Worm (Caenorhabditis elegans) whole organism, young adult: ENCODE measurements around the gene srw-59.
"Not testable (repeated sequence)": the region's sequence is repeated elsewhere in the genome, so short reads cannot be mapped to it uniquely, and the experiment has no call there.

Experiments used
- F52B5.7 ChIP-seq: sonication (generic microtip); optimal IDR thresholded peaks from 2 replicates; lab custom pipeline; 2016; ENCODE audit warnings: mild to moderate bottlenecking, missing genetic modification characterization, missing compliant biosample characterization
- K11D2.4 ChIP-seq: fragments of 200-800 bp; sonication (Bioruptor generic); IDR thresholded peaks from 2 replicates; pipeline ENCODE4 v1.3.6; 2022; ENCODE audit warnings: missing genetic modification reagents, missing genetic modification characterization, missing compliant biosample characterization
- T26A5.8 ChIP-seq: sonication (generic microtip); optimal IDR thresholded peaks from 2 replicates; lab custom pipeline; 2016; ENCODE audit warnings: missing genetic modification characterization, missing compliant biosample characterization
- Y67H2A.10 ChIP-seq: fragments of 200-800 bp; sonication (Bioruptor generic); conservative IDR thresholded peaks from 2 replicates; pipeline ENCODE4 v1.3.6; 2022; ENCODE audit warnings: missing genetic modification reagents, missing genetic modification characterization, missing compliant biosample characterization
- ZK185.1 ChIP-seq: sonication (generic microtip); optimal IDR thresholded peaks from 2 replicates; lab custom pipeline; 2016; ENCODE audit warnings: mild to moderate bottlenecking, missing genetic modification characterization, missing compliant biosample characterization; ENCODE audit not compliant: poor library complexity, severe bottlenecking
- attf-5 ChIP-seq: fragments of 200-800 bp; sonication (Bioruptor generic); optimal IDR thresholded peaks from 2 replicates; lab custom pipeline; 2018; ENCODE audit warnings: mild to moderate bottlenecking, missing genetic modification characterization, missing compliant biosample characterization
- ccch-3 ChIP-seq: fragments of 200-800 bp; sonication (Bioruptor generic); optimal IDR thresholded peaks from 2 replicates; lab custom pipeline; 2018; ENCODE audit warnings: mild to moderate bottlenecking, missing genetic modification characterization, missing compliant biosample characterization
- ceh-58 ChIP-seq: fragments of 200-800 bp; sonication (Bioruptor generic); IDR thresholded peaks from 2 replicates; pipeline ENCODE4 v1.3.6; 2022; ENCODE audit warnings: missing genetic modification characterization, missing compliant biosample characterization
- him-1 ChIP-seq: sonication (generic microtip); optimal IDR thresholded peaks from 2 replicates; lab custom pipeline; 2016; ENCODE audit warnings: missing genotype, missing genetic modification reagents, missing genetic modification characterization, missing compliant biosample characterization
- lin-26 ChIP-seq: fragments of 200-800 bp; sonication (Bioruptor generic); IDR thresholded peaks from 2 replicates; pipeline ENCODE4 v1.3.6; 2022; ENCODE audit warnings: missing genetic modification reagents, missing genetic modification characterization, missing compliant biosample characterization
- lin-35 ChIP-seq, 3 experiments: fragments of 150-350 bp in 2 of 3; sonication (generic microtip) in 1 of 3; optimal IDR thresholded peaks; 2 replicates each; lab custom pipeline; 2014 to 2018; ENCODE audit warnings: missing biosample characterization in 3 of 3, missing genetic modification characterization in 3 of 3, missing genetic modification reagents in 3 of 3
- lin-54 ChIP-seq: fragments of 200-800 bp; sonication (Bioruptor generic); optimal IDR thresholded peaks from 2 replicates; lab custom pipeline; 2018; ENCODE audit warnings: mild to moderate bottlenecking, missing genetic modification characterization, missing compliant biosample characterization
- nfya-1 ChIP-seq: sonication (generic microtip); optimal IDR thresholded peaks from 2 replicates; lab custom pipeline; 2017; ENCODE audit warnings: antibody characterized with exemption, missing compliant biosample characterization, missing genetic modification characterization, borderline replicate concordance; ENCODE audit not compliant: insufficient read depth
- nhr-90 ChIP-seq: sonication (generic microtip); optimal IDR thresholded peaks from 2 replicates; lab custom pipeline; 2016; ENCODE audit warnings: missing genotype, mild to moderate bottlenecking, missing genetic modification characterization, missing compliant biosample characterization
- repo-1 ChIP-seq: sonication (generic microtip); optimal IDR thresholded peaks from 2 replicates; lab custom pipeline; 2017; ENCODE audit warnings: mild to moderate bottlenecking, missing genetic modification characterization, missing compliant biosample characterization
- snpc-1.3 ChIP-seq: sonication (generic microtip); optimal IDR thresholded peaks from 2 replicates; lab custom pipeline; 2017; ENCODE audit warnings: missing genetic modification characterization, mild to moderate bottlenecking, missing compliant biosample characterization, antibody characterized with exemption, moderate library complexity, missing genotype, missing genetic modification reagents; ENCODE audit not compliant: insufficient read depth
- sptf-2 ChIP-seq: fragments of 200-800 bp; sonication (Bioruptor generic); optimal IDR thresholded peaks from 2 replicates; lab custom pipeline; 2018; ENCODE audit warnings: mild to moderate bottlenecking, missing genetic modification characterization, missing compliant biosample characterization
- tbx-9 ChIP-seq: sonication (generic microtip); optimal IDR thresholded peaks from 2 replicates; lab custom pipeline; 2016; ENCODE audit warnings: borderline replicate concordance, missing genetic modification characterization, inconsistent platforms, missing compliant biosample characterization
- tlf-1 ChIP-seq: fragments of 200-800 bp; sonication (Bioruptor generic); optimal IDR thresholded peaks from 2 replicates; lab custom pipeline; 2018; ENCODE audit warnings: mild to moderate bottlenecking, missing genetic modification characterization, missing compliant biosample characterization
- zfh-2 ChIP-seq: fragments of 200-800 bp; sonication (Bioruptor generic); conservative IDR thresholded peaks from 2 replicates; pipeline ENCODE4 v1.3.6; 2022; ENCODE audit warnings: missing genetic modification reagents, missing genetic modification characterization, missing compliant biosample characterization
- ztf-22 ChIP-seq: fragments of 200-800 bp; sonication (Bioruptor generic); optimal IDR thresholded peaks from 2 replicates; lab custom pipeline; 2018; ENCODE audit warnings: mild to moderate bottlenecking, missing genetic modification characterization, moderate library complexity, missing compliant biosample characterization

Gene srw-59

DNA sequence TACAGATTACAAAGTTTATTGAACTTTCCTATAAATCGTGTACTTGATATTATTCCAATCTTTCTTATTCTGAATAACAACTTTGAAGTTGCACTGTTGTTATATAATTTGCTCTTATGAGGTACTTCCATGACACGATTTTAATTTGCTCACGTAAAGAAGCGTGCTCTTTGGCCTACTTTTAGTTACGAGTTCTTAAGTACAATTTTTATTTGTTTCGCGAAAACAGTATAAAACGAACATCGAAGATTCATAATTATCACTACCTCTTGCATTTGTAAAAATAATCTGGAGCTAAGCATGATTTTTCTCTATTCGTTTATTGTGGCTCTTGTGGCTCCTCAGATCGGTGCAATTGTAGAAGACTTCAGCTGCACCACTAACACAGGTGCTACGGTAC is 37.1 kb downstream of the srw-59 start, which contains the start of gene F35E8.7:
TSS of gene F35E8.7 (plus strand) at position 301 of the 400 bp plus-strand sequence.
- TF ChIP-seq tlf-1 (GFP tag; lab: Kevin White, UChicago): no peak
- TF ChIP-seq lin-26 (GFP tag; lab: Robert Waterston, UW): no peak
- TF ChIP-seq repo-1: no peak
- TF ChIP-seq T26A5.8 (tag; lab: Kevin White, UChicago): no peak

- TF ChIP-seq F52B5.7 (tag; lab: Kevin White, UChicago): peak; percentile 17
- TF ChIP-seq him-1 (tag; lab: Kevin White, UChicago): no peak
- peak; percentile 73 for TF ChIP-seq zfh-2 (GFP tag; lab: Robert Waterston, UW)
- TF ChIP-seq sptf-2 (GFP tag; lab: Kevin White, UChicago): no peak
- no peak for TF ChIP-seq ccch-3
- TF ChIP-seq lin-54: no peak
- no peak for TF ChIP-seq ZK185.1 (tag; lab: Kevin White, UChicago)
Observed at ce11 chrV:15912677-15913076, 38.1 kb downstream of the srw-59 start.

DNA sequence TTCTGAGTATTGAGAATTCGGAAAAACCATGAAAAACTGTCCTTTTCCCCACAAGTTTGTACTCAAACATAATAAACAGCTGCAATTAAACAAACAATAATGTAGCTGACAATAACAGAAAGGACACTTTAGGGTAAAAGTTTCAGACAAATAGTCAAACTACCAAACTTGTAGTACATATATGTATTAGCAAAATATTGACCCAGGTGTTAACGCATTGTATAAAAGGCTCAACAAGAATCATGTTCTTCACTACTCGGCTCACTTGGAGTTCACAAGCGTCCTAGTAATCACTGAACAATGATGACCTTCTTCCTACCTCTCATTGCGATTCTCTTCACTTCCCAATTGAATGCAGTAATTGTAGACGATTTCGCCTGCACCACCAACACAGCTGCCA is 39.0 kb downstream of the srw-59 start, which contains the start of gene F35E8.6:
TSS of gene F35E8.6 (plus strand) at position 301 of the 400 bp plus-strand sequence.
- no peak for TF ChIP-seq K11D2.4
- no peak for TF ChIP-seq F52B5.7 (tag; lab: Kevin White, UChicago)
- no peak for TF ChIP-seq Y67H2A.10 (GFP tag; lab: Robert Waterston, UW)
- TF ChIP-seq ztf-22 (GFP tag; lab: Kevin White, UChicago): no peak
- TF ChIP-seq attf-5 (GFP tag; lab: Kevin White, UChicago): no peak

DNA sequence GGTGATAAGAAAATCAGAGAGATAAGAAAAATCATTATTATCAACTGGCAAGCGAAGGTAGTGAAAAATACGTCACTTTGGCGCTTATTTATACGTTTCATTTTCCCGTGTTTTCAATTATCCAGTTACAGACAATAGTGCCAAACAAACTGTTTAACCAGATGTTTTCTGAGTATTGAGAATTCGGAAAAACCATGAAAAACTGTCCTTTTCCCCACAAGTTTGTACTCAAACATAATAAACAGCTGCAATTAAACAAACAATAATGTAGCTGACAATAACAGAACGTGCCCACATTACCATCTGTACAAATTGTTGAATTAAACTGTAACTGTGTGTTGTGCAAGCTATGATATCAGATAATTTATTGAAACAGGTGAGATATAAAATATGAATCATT is 45.3 kb downstream of the srw-59 start, which contains the start of the genes F35E8.1 and F35E8.2:
TSS of gene F35E8.1 (minus strand) at position 101 of the 400 bp plus-strand sequence.
TSS of gene F35E8.2 (plus strand) at position 132 of the 400 bp plus-strand sequence.
- not testable (repeated sequence) for TF ChIP-seq ceh-58; nfya-1 (tag; lab: Kevin White, UChicago); snpc-1.3 (tag; lab: Kevin White, UChicago)

DNA sequence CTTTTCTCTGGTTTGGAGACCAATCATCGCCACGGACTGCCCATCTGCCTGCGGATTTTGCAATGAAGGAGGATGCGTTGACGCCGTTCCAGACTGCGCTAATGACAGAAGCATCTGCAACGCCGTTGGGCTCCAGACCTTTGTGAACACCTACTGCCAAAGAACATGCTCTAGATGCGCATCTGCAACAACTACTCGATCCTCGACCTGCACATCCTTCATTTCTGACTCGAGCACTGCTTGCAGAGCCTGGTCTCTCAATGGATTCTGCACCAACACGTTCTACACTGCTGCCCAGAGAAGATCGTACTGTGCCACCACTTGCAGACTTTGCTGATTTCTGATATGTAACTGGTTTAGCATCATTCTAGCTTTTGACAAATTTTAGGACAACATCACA is 50.2 kb downstream of the srw-59 start:
- TF ChIP-seq tbx-9 (tag; lab: Kevin White, UChicago) (no peak), nhr-90 (no peak), lin-35 (GFP tag; optimal IDR thresholded peaks at IDR 0.05; lab: Kevin White, UChicago) (no peak)
- TF ChIP-seq, all 124 proteins: peak for 0
